Worm (Caenorhabditis elegans) whole organism, young adult: ENCODE measurements around the gene Y48E1B.17.

ENCODE experiments used
- B0019.2 ChIP-seq: fragments of 200-800 bp; sonication (Bioruptor generic); conservative IDR thresholded peaks from 2 replicates; pipeline ENCODE4 v1.3.6; 2022; ENCODE audit warnings: missing genetic modification reagents, missing genetic modification characterization, missing compliant biosample characterization
- C17E4.6 ChIP-seq: fragments of 200-800 bp; sonication (Bioruptor generic); IDR thresholded peaks from 2 replicates; pipeline ENCODE4 v1.3.6; 2022; ENCODE audit warnings: missing genetic modification reagents, missing genetic modification characterization, missing compliant biosample characterization
- D2030.7 ChIP-seq: fragments of 200-800 bp; sonication (Bioruptor generic); IDR thresholded peaks from 2 replicates; pipeline ENCODE4 v1.3.6; 2022; ENCODE audit warnings: missing genetic modification reagents, missing genetic modification characterization, missing compliant biosample characterization
- F37B4.10 ChIP-seq: fragments of 200-800 bp; sonication (Bioruptor generic); IDR thresholded peaks from 2 replicates; pipeline ENCODE4 v1.3.6; 2022; ENCODE audit warnings: missing genetic modification characterization, missing compliant biosample characterization
- T26A5.8 ChIP-seq: sonication (generic microtip); optimal IDR thresholded peaks from 2 replicates; lab custom pipeline; 2016; ENCODE audit warnings: missing genetic modification characterization, missing compliant biosample characterization
- Y79H2A.3 ChIP-seq: fragments of 200-800 bp; sonication (Bioruptor generic); conservative IDR thresholded peaks from 2 replicates; pipeline ENCODE4 v1.3.6; 2022; ENCODE audit warnings: missing genetic modification reagents, missing genetic modification characterization, missing compliant biosample characterization
- Y95B8A.8 ChIP-seq: fragments of 200-800 bp; sonication (Bioruptor generic); IDR thresholded peaks from 2 replicates; pipeline ENCODE4 v1.3.6; 2022; ENCODE audit warnings: missing genetic modification reagents, missing genetic modification characterization, missing compliant biosample characterization
- akir-1 ChIP-seq: fragments of 200-800 bp; sonication (Bioruptor generic); optimal IDR thresholded peaks from 2 replicates; lab custom pipeline; 2018; ENCODE audit warnings: mild to moderate bottlenecking, missing genetic modification characterization, moderate library complexity, missing compliant biosample characterization
- aptf-2 ChIP-seq: fragments of 200-800 bp; sonication (Bioruptor generic); conservative IDR thresholded peaks from 2 replicates; pipeline ENCODE4 v1.3.6; 2022; ENCODE audit warnings: missing genetic modification reagents, missing genetic modification characterization, missing compliant biosample characterization
- atf-7 ChIP-seq: sonication (generic microtip); optimal IDR thresholded peaks from 2 replicates; lab custom pipeline; 2017; ENCODE audit warnings: mild to moderate bottlenecking, missing genetic modification characterization, missing compliant biosample characterization
- athp-1 ChIP-seq: sonication (generic microtip); optimal IDR thresholded peaks from 2 replicates; lab custom pipeline; 2017; ENCODE audit warnings: mild to moderate bottlenecking, missing genetic modification characterization, missing compliant biosample characterization
- attf-5 ChIP-seq: fragments of 200-800 bp; sonication (Bioruptor generic); optimal IDR thresholded peaks from 2 replicates; lab custom pipeline; 2018; ENCODE audit warnings: mild to moderate bottlenecking, missing genetic modification characterization, missing compliant biosample characterization
- bed-2 ChIP-seq: fragments of 200-800 bp; sonication (Bioruptor generic); IDR thresholded peaks from 2 replicates; pipeline ENCODE4 v1.3.6; 2022; ENCODE audit warnings: missing genetic modification reagents, missing genetic modification characterization, missing compliant biosample characterization
- ccch-3 ChIP-seq: fragments of 200-800 bp; sonication (Bioruptor generic); optimal IDR thresholded peaks from 2 replicates; lab custom pipeline; 2018; ENCODE audit warnings: mild to moderate bottlenecking, missing genetic modification characterization, missing compliant biosample characterization
- cebp-2 ChIP-seq: fragments of 200-800 bp; sonication (Bioruptor generic); IDR thresholded peaks from 2 replicates; pipeline ENCODE4 v1.3.6; 2022; ENCODE audit warnings: missing genetic modification characterization, missing compliant biosample characterization
- ceh-100 ChIP-seq: fragments of 200-800 bp; sonication (Bioruptor generic); IDR thresholded peaks from 2 replicates; pipeline ENCODE4 v1.3.6; 2022; ENCODE audit warnings: missing genetic modification reagents, missing genetic modification characterization, missing compliant biosample characterization
- die-1 ChIP-seq: sonication (generic microtip); optimal IDR thresholded peaks from 2 replicates; lab custom pipeline; 2016; ENCODE audit warnings: missing genotype, mild to moderate bottlenecking, missing genetic modification characterization, missing compliant biosample characterization
- dox-1 ChIP-seq: fragments of 200-800 bp; sonication (Bioruptor generic); IDR thresholded peaks from 2 replicates; pipeline ENCODE4 v1.3.6; 2022; ENCODE audit warnings: missing genetic modification reagents, missing genetic modification characterization, missing compliant biosample characterization
- dpl-1 ChIP-seq: fragments of 150-350 bp; optimal IDR thresholded peaks from 2 replicates; lab custom pipeline; 2014; ENCODE audit warnings: missing biosample characterization, missing genetic modification reagents, missing genetic modification characterization
- egrh-3 ChIP-seq: fragments of 200-800 bp; sonication (Bioruptor generic); IDR thresholded peaks from 2 replicates; pipeline ENCODE4 v1.3.6; 2022; ENCODE audit warnings: missing genetic modification reagents, missing genetic modification characterization, missing compliant biosample characterization
- gei-17 ChIP-seq: fragments of 200-800 bp; sonication (Bioruptor generic); optimal IDR thresholded peaks from 2 replicates; lab custom pipeline; 2018; ENCODE audit warnings: mild to moderate bottlenecking, missing genetic modification characterization, missing compliant biosample characterization
- him-1 ChIP-seq: sonication (generic microtip); optimal IDR thresholded peaks from 2 replicates; lab custom pipeline; 2016; ENCODE audit warnings: missing genotype, missing genetic modification reagents, missing genetic modification characterization, missing compliant biosample characterization
- hlh-12 ChIP-seq: sonication (generic microtip); optimal IDR thresholded peaks from 2 replicates; lab custom pipeline; 2016; ENCODE audit warnings: missing genetic modification characterization, missing compliant biosample characterization
- hsf-1 ChIP-seq: fragments of 200-800 bp; sonication (Bioruptor generic); IDR thresholded peaks from 2 replicates; pipeline ENCODE4 v1.3.6; 2022; ENCODE audit warnings: missing genetic modification reagents, missing genetic modification characterization, missing compliant biosample characterization
- let-526 ChIP-seq: fragments of 200-800 bp; sonication (Bioruptor generic); IDR thresholded peaks from 2 replicates; pipeline ENCODE4 v1.3.6; 2022; ENCODE audit warnings: missing genetic modification reagents, missing genetic modification characterization, missing compliant biosample characterization
- let-607 ChIP-seq, 2 experiments: fragments of 200-800 bp in 1 of 2; sonication (Bioruptor generic) in 1 of 2; sonication (generic microtip) in 1 of 2; optimal IDR thresholded peaks; 2 replicates each; lab custom pipeline; 2016 to 2018; ENCODE audit warnings: mild to moderate bottlenecking in 2 of 2, missing compliant biosample characterization in 2 of 2, missing genetic modification characterization in 2 of 2, moderate library complexity in 2 of 2, missing genotype in 1 of 2
- lin-35 ChIP-seq, 3 experiments: fragments of 150-350 bp in 2 of 3; sonication (generic microtip) in 1 of 3; optimal IDR thresholded peaks; 2 replicates each; lab custom pipeline; 2014 to 2018; ENCODE audit warnings: missing biosample characterization in 3 of 3, missing genetic modification characterization in 3 of 3, missing genetic modification reagents in 3 of 3
- lsy-27 ChIP-seq: sonication (generic microtip); optimal IDR thresholded peaks from 2 replicates; lab custom pipeline; 2017; ENCODE audit warnings: missing genetic modification characterization, mild to moderate bottlenecking, missing compliant biosample characterization, antibody characterized with exemption, missing genotype, borderline replicate concordance; ENCODE audit not compliant: insufficient read depth
- nfya-2 ChIP-seq: fragments of 200-800 bp; sonication (Bioruptor generic); IDR thresholded peaks from 2 replicates; pipeline ENCODE4 v1.3.6; 2022; ENCODE audit warnings: missing genetic modification reagents, missing genetic modification characterization, missing compliant biosample characterization
- nfyb-1 ChIP-seq: fragments of 200-800 bp; sonication (Bioruptor generic); IDR thresholded peaks from 2 replicates; pipeline ENCODE4 v1.3.6; 2022; ENCODE audit warnings: missing genetic modification reagents, missing genetic modification characterization, missing compliant biosample characterization
- nhr-179 ChIP-seq: sonication (generic microtip); optimal IDR thresholded peaks from 2 replicates; lab custom pipeline; 2016; ENCODE audit warnings: mild to moderate bottlenecking, missing genetic modification characterization, missing compliant biosample characterization
- nhr-27 ChIP-seq: fragments of 200-800 bp; sonication (Bioruptor generic); optimal IDR thresholded peaks from 2 replicates; lab custom pipeline; 2018; ENCODE audit warnings: mild to moderate bottlenecking, missing genetic modification characterization, moderate library complexity, missing compliant biosample characterization
- pha-4 ChIP-seq: fragments of 150-350 bp; sonication (generic microtip); optimal IDR thresholded peaks from 2 replicates; lab custom pipeline; 2014; ENCODE audit warnings: missing biosample characterization, missing genetic modification reagents, missing genetic modification characterization
- rpc-1 ChIP-seq, 2 experiments: fragments of 150-350 bp in 1 of 2; sonication (generic microtip) in 1 of 2; optimal IDR thresholded peaks; 2 replicates each; lab custom pipeline; 2014 to 2018; ENCODE audit warnings: missing biosample characterization in 1 of 2, missing genetic modification characterization in 1 of 2, missing genetic modification reagents in 1 of 2, missing genotype in 1 of 2
- sdz-38 ChIP-seq: sonication (generic microtip); optimal IDR thresholded peaks from 2 replicates; lab custom pipeline; 2016; ENCODE audit warnings: missing genotype, missing genetic modification characterization, missing compliant biosample characterization
- sea-2 ChIP-seq: fragments of 200-800 bp; sonication (Bioruptor generic); IDR thresholded peaks from 2 replicates; pipeline ENCODE4 v1.3.6; 2022; ENCODE audit warnings: missing genetic modification characterization, missing compliant biosample characterization
- snpc-3.4 ChIP-seq: sonication (generic microtip); optimal IDR thresholded peaks from 2 replicates; lab custom pipeline; 2017; ENCODE audit warnings: missing genetic modification characterization, mild to moderate bottlenecking, missing compliant biosample characterization, antibody characterized with exemption, moderate library complexity, missing genotype, missing genetic modification reagents
- sptf-2 ChIP-seq: fragments of 200-800 bp; sonication (Bioruptor generic); optimal IDR thresholded peaks from 2 replicates; lab custom pipeline; 2018; ENCODE audit warnings: mild to moderate bottlenecking, missing genetic modification characterization, missing compliant biosample characterization
- zfh-2 ChIP-seq: fragments of 200-800 bp; sonication (Bioruptor generic); conservative IDR thresholded peaks from 2 replicates; pipeline ENCODE4 v1.3.6; 2022; ENCODE audit warnings: missing genetic modification reagents, missing genetic modification characterization, missing compliant biosample characterization
- ztf-26 ChIP-seq: sonication (generic microtip); optimal IDR thresholded peaks from 2 replicates; lab custom pipeline; 2017; ENCODE audit warnings: missing genetic modification characterization, missing compliant biosample characterization

The Y48E1B.17 gene

DNA sequence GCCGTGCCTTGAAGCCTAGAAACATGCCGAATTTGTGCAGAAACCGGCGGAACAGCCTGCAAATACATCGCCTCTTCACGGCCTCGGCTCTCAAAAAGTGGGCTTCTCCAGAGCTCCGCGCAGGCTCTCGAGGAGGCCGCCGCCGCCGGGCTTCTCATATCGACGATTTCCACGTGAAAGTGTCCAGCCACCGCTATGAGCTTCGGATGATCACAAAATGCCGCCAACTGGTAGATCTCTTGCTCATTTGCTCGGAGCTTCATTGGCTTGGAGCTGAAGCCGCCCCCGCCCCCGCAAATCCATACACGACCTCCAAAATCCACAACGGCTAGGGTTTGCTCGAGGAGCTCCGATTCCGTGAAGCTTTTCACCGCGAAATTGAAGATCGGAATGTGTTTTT is 19.7 kb upstream of the Y48E1B.17 start:
- no peak for TF ChIP-seq B0019.2
- 0 out of 2 replicates have a peak, but pooled peaks have one; percentile 7 for TF ChIP-seq F37B4.10
- no peak for TF ChIP-seq sptf-2 (GFP tag; lab: Kevin White, UChicago)
- TF ChIP-seq Y79H2A.3: no peak
- no peak for TF ChIP-seq attf-5 (GFP tag; lab: Kevin White, UChicago)
- TF ChIP-seq Y95B8A.8 (GFP tag; lab: Robert Waterston, UW): no peak
- TF ChIP-seq D2030.7 (GFP tag; lab: Robert Waterston, UW): no peak
- TF ChIP-seq C17E4.6 (GFP tag; lab: Robert Waterston, UW): no peak
- TF ChIP-seq atf-7 (tag; lab: Kevin White, UChicago): no peak
- TF ChIP-seq ceh-100: no peak
- no peak for TF ChIP-seq lsy-27 (tag; lab: Kevin White, UChicago)
- TF ChIP-seq athp-1: no peak
- no peak for TF ChIP-seq hlh-12 (tag; lab: Kevin White, UChicago)
- no peak for TF ChIP-seq snpc-3.4 (tag; lab: Kevin White, UChicago)
- TF ChIP-seq sdz-38 (tag; lab: Kevin White, UChicago): no peak
- no peak for TF ChIP-seq gei-17 (GFP tag; lab: Kevin White, UChicago)
- peak; percentile 42; the same call in 1 of the 2 replicates for TF ChIP-seq egrh-3
- TF ChIP-seq nhr-27 (tag; lab: Kevin White, UChicago): no peak

DNA sequence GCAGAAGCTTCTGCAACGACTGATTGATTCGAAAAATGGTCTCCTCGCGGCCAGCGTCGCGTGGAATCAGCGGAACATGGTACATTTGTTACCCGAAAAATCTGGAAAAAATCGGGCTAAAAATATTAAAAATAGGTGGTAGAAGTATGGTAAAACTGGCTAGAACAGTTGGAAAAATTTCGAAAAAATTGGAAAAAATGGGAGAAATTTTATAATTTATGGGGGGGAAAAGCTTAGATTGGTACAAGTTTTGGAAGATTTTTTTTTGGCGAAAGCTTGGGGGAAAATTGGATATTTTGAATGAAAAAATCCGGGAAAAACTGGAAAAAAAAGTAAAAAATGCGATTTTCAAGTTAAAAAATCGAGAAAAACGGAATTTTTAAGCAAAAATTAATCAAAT is 6.7 kb upstream of the Y48E1B.17 start, which contains the start of gene ddl-2:
TSS of gene ddl-2 (minus strand) at position 101 of the 400 bp plus-strand sequence.
- no peak for TF ChIP-seq nfyb-1 (GFP tag; lab: Robert Waterston, UW)
- no peak for TF ChIP-seq cebp-2 (GFP tag; lab: Robert Waterston, UW)
- no peak for TF ChIP-seq dpl-1 (GFP tag; lab: Kevin White, UChicago)
- no peak for TF ChIP-seq him-1
- TF ChIP-seq let-526 (GFP tag; lab: Robert Waterston, UW): no peak
- TF ChIP-seq nfya-2 (GFP tag; lab: Robert Waterston, UW): no peak
- no peak for TF ChIP-seq ztf-26 (tag; lab: Kevin White, UChicago)
- no peak for TF ChIP-seq hlh-12 (tag; lab: Kevin White, UChicago)
- no peak for TF ChIP-seq aptf-2 (GFP tag; lab: Robert Waterston, UW)

DNA sequence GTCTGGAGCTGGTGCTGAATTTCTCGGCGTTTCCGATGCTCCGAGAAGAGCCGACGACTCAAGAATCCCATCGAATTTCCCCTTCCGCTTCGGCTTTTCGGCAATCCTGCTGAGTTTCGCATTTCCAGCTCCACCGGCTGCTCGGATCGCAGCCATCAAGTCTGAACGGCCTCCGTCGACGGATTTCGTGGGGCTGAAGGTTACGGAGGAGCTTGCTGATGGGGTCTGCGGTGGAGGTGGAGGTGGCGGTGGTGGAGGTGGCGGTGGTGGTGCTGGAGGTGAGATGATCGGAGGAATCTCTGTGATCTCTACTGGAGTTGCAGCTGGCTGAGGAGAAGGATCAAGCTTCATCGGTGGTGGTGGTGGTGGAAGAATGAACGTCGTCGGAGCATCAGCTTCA is 2.1 kb upstream of the Y48E1B.17 start:
- TF ChIP-seq lsy-27 (tag; lab: Kevin White, UChicago) (no peak), zfh-2 (GFP tag; lab: Robert Waterston, UW) (peak; percentile 93), egrh-3 (peak; percentile 88), let-526 (GFP tag; lab: Robert Waterston, UW) (no peak), ccch-3 (GFP tag; lab: Kevin White, UChicago) (no peak), die-1 (tag; lab: Kevin White, UChicago) (no peak), ztf-26 (tag; lab: Kevin White, UChicago) (no peak), atf-7 (tag; lab: Kevin White, UChicago) (no peak), sea-2 (no peak), nhr-179 (no peak), T26A5.8 (tag; lab: Kevin White, UChicago) (no peak)
- TF ChIP-seq, all 124 proteins: peak for 2

DNA sequence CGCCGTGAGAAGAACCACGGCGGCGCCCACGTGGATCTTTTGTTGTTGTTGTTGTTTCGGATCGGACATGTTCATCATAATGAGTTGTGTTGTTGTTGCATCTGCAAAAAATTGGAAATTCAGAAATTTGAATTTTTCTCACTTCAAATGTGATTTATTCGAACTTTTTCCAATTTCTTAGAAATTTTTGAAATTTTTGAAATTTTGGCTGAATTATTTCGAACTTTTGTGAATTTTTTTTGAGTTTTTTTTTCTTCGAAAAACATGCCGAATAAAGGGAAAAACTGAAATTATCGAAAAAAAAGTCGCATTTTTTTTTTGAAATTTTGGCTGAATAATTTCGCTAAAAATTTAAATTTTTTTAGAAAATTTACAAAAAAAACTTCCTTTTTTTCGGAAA is 9.8 kb downstream of the Y48E1B.17 start, which contains the start of gene snx-14:
TSS of gene snx-14 (minus strand) at position 101 of the 400 bp plus-strand sequence.
- no peak for TF ChIP-seq nfyb-1 (GFP tag; lab: Robert Waterston, UW)
- no peak for TF ChIP-seq dox-1 (GFP tag; lab: Robert Waterston, UW)
- TF ChIP-seq let-607 (tag; optimal IDR thresholded peaks at IDR 0.05; lab: Kevin White, UChicago): no peak
- no peak for TF ChIP-seq bed-2
- TF ChIP-seq rpc-1 (optimal IDR thresholded peaks at IDR 0.05; lab: Kevin White, UChicago): no peak
- no peak for TF ChIP-seq rpc-1 (tag; optimal IDR thresholded peaks at IDR 0.05; lab: Kevin White, UChicago)
- no peak for TF ChIP-seq akir-1 (GFP tag; lab: Kevin White, UChicago)
- TF ChIP-seq egrh-3: no peak
- TF ChIP-seq him-1: no peak
- TF ChIP-seq nhr-27 (tag; lab: Kevin White, UChicago): no peak
- no peak for TF ChIP-seq pha-4
- no peak for TF ChIP-seq hsf-1 (GFP tag; lab: Robert Waterston, UW)
- no peak for TF ChIP-seq lin-35 (GFP tag; optimal IDR thresholded peaks at IDR 0.05; lab: Kevin White, UChicago)
- TF ChIP-seq, all 124 proteins: peak for 0
